Worm (Caenorhabditis elegans): ENCODE measurements around the gene ddl-3.

ce11 chrII:14381450-14381849 is 37.2 kb upstream of the ddl-3 start, which contains the start of gene sdz-26:
- TF ChIP-seq Y75B8A.6 (GFP tag; IDR thresholded peaks at IDR 0.05), result no peak
- no peak for TF ChIP-seq mdl-1 (tag; optimal IDR thresholded peaks at IDR 0.05)
- TF ChIP-seq ceh-62 (tag; optimal IDR thresholded peaks at IDR 0.05), result no peak
- TF ChIP-seq nhr-41 (GFP tag; IDR thresholded peaks at IDR 0.05), result no peak
- no peak for TF ChIP-seq R02D3.7 (tag; optimal IDR thresholded peaks at IDR 0.05)
- TF ChIP-seq ceh-44 (GFP tag; IDR thresholded peaks at IDR 0.05), result no peak
- no peak for TF ChIP-seq hif-1 (tag; optimal IDR thresholded peaks at IDR 0.05)
- TF ChIP-seq ztf-11 (tag; optimal IDR thresholded peaks at IDR 0.05), result no peak
- no peak for TF ChIP-seq skn-1 (tag; optimal IDR thresholded peaks at IDR 0.05)
- no peak for TF ChIP-seq fos-1 (tag; optimal IDR thresholded peaks at IDR 0.05)
- TF ChIP-seq aha-1 (tag), result no peak
- no peak for TF ChIP-seq unc-130 (GFP tag; optimal IDR thresholded peaks at IDR 0.05)
- no peak for TF ChIP-seq egl-27 (tag; optimal IDR thresholded peaks at IDR 0.05)

Measured in whole organism, L4 larva.